Worm (Caenorhabditis elegans): Measurements from ENCODE around the gene lys-6.

DNA sequence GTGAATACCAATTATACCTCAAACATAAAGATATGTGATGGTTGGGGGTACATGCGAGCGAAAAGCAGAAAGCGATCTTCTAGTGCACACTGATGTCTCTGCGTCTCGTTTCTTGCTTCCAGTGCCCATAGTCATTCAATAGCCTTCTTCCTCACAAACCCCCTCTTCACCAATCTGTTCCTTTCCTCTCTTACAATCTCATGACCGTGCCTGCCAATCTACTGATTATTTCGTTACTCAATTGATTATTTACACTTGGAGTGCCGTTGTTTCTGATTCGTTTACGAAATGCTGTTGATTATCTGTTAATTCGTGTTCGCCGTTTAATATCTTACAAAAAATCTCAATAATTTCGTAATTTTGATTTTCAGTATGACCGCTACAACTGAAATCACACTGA, 42.9 kb downstream of the lys-6 start:
- TF ChIP-seq him-1 (tag; optimal IDR thresholded peaks at IDR 0.05): no peak
- no peak for TF ChIP-seq dao-5 (tag; optimal IDR thresholded peaks at IDR 0.05)

Data from whole organism, L4/young adult.